Fruit fly (Drosophila melanogaster) Kc167 (cell line): Measurements from ENCODE around the gene CenG1A.

Experiments
- Myc ChIP-seq: fragments of >200 bp; optimal IDR thresholded peaks from 2 replicates; lab custom pipeline; 2017; ENCODE audit warnings: missing external identifiers
- Sin3A ChIP-seq: fragments of >200 bp; optimal IDR thresholded peaks from 2 replicates; lab custom pipeline; 2018; ENCODE audit warnings: missing external identifiers
- h ChIP-seq: fragments of >200 bp; optimal IDR thresholded peaks from 3 replicates; lab custom pipeline; 2018; ENCODE audit warnings: missing external identifiers
- insv ChIP-seq: fragments of >200 bp; optimal IDR thresholded peaks from 3 replicates; lab custom pipeline; 2018; ENCODE audit warnings: missing external identifiers
- psq ChIP-seq: fragments of >200 bp; optimal IDR thresholded peaks from 2 replicates; lab custom pipeline; 2017; ENCODE audit warnings: missing external identifiers
- ttk ChIP-seq: sonication (Bioruptor generic); optimal IDR thresholded peaks from 2 replicates; lab custom pipeline; 2017; ENCODE audit warnings: missing external identifiers

CenG1A gene

DNA sequence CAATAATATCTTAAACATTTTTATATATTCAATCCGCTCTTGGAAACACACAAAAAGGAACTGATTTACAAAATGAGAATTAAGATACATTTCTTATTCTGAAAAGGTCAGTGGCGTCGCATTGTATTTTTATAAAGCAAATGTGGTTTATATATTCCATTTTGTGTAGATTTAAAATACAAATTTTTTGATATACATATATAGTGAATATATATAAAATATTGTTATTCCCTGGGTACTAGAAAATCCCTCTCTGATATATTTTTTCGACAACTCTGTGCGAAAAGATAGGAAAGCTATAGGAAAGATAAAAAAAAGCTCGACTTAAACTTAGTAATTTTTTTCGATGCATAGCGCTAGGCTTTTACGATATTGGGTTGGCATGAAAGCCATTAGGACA, 96.0 kb downstream of the CenG1A start, which contains the start of gene CG42711:
Gene CG42711 (minus strand): TSS at position 45 of the 400 bp plus-strand sequence.
- TF ChIP-seq Myc (no peak), ttk (no peak), Sin3A (lab: Kevin White, UChicago) (no peak), h (lab: Kevin White, UChicago) (no peak), insv (lab: Kevin White, UChicago) (no peak), psq (lab: Kevin White, UChicago) (no peak)

DNA sequence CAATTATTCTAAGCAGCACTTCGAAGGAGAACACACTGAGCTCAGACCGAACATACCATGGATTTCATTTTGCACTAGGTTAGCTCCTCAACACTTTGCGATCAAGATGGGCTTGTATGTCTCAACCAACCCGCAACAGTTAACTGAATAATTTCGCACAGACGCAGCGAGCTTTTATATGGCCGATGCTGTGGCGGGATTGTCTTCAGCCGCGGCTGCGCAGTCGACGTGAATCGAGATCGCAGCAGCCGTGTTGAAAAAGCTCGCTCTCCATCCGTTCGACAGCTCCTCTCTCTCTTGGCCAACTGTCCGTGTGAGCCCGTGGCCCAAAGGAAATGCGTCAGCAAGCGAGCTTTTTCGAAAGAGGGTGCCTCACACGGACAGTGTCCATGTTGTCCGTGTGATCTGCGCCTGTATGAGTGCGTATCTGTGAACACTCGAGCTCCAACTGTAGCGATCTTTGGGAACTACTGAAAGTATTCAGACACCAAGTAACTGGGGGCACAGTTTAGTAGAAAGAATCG, 99.2 kb downstream of the CenG1A start, which contains the start of gene Vajk2:
Gene Vajk2 (minus strand): TSS at position 151 of the 524 bp plus-strand sequence.
- no peak for TF ChIP-seq ttk
- TF ChIP-seq Myc: no peak
- no peak for TF ChIP-seq psq (lab: Kevin White, UChicago)
- no peak for TF ChIP-seq insv (lab: Kevin White, UChicago)
- TF ChIP-seq h (lab: Kevin White, UChicago): no peak

DNA sequence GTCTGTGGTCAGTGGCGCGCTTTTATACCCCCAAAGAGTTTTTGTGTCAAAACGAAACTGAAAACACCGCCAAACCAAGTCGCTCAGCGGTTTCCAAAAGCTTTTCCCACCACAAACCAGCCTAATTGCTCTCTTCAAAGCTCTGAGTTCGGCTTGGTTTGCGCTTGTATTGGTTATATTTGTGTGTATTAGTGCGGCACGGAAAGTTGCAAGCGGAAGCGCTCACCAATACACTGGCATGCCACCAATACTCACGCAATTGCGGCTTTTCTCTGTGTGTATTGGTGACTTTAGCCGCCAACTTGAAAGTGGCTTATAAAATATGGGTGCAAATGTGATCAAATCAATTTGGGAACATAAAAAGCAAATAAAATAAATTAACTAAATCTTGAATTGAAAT, 112.1 kb downstream of the CenG1A start, which contains the start of gene Vajk3:
Gene Vajk3 (minus strand): TSS at position 1 of the 400 bp plus-strand sequence.
- no peak for TF ChIP-seq ttk
- no peak for TF ChIP-seq Myc
- no peak for TF ChIP-seq insv (lab: Kevin White, UChicago)
- no peak for TF ChIP-seq psq (lab: Kevin White, UChicago)
- no peak for TF ChIP-seq Sin3A (lab: Kevin White, UChicago)
- no peak for TF ChIP-seq h (lab: Kevin White, UChicago)
